Worm (Caenorhabditis elegans) whole organism, late embryonic: Measurements from ENCODE around the gene fbxc-20.

Source experiments
- C08G9.2 ChIP-seq: sonication (generic microtip); optimal IDR thresholded peaks from 2 replicates; lab custom pipeline; 2016; ENCODE audit warnings: mild to moderate bottlenecking, missing genetic modification characterization, moderate library complexity, missing compliant biosample characterization
- F13H6.1 ChIP-seq: sonication (generic microtip); optimal IDR thresholded peaks from 2 replicates; lab custom pipeline; 2016; ENCODE audit warnings: missing genetic modification characterization, missing compliant biosample characterization
- Y22D7AL.16 ChIP-seq: sonication (generic microtip); optimal IDR thresholded peaks from 2 replicates; lab custom pipeline; 2016; ENCODE audit warnings: missing genetic modification characterization, missing compliant biosample characterization
- ceh-19 ChIP-seq: fragments of 200-800 bp; sonication (Bioruptor generic); optimal IDR thresholded peaks from 2 replicates; lab custom pipeline; 2018; ENCODE audit warnings: mild to moderate bottlenecking, missing genetic modification characterization, missing compliant biosample characterization
- ceh-22 ChIP-seq: sonication (generic microtip); optimal IDR thresholded peaks from 2 replicates; lab custom pipeline; 2017; ENCODE audit warnings: missing biosample characterization, missing genetic modification characterization
- ceh-45 ChIP-seq: fragments of 200-800 bp; sonication (Bioruptor generic); IDR thresholded peaks from 2 replicates; pipeline ENCODE4 v1.3.6; 2022; ENCODE audit warnings: missing genetic modification reagents, missing genetic modification characterization, missing compliant biosample characterization
- ceh-48 ChIP-seq: sonication (generic microtip); optimal IDR thresholded peaks from 2 replicates; lab custom pipeline; 2016; ENCODE audit warnings: missing genetic modification characterization, inconsistent platforms, missing compliant biosample characterization
- ceh-9 ChIP-seq: sonication (generic microtip); optimal IDR thresholded peaks from 2 replicates; lab custom pipeline; 2016; ENCODE audit warnings: mild to moderate bottlenecking, missing genetic modification characterization, inconsistent platforms, missing compliant biosample characterization
- hlh-13 ChIP-seq: fragments of 200-800 bp; sonication (Bioruptor generic); optimal IDR thresholded peaks from 2 replicates; lab custom pipeline; 2018; ENCODE audit warnings: mild to moderate bottlenecking, missing genetic modification characterization, missing compliant biosample characterization
- hlh-6 ChIP-seq: sonication (generic microtip); optimal IDR thresholded peaks from 2 replicates; lab custom pipeline; 2016; ENCODE audit warnings: missing genotype, missing genetic modification characterization, missing compliant biosample characterization
- lim-6 ChIP-seq: sonication (generic microtip); optimal IDR thresholded peaks from 2 replicates; lab custom pipeline; 2016; ENCODE audit warnings: missing genetic modification characterization, missing compliant biosample characterization
- lin-11 ChIP-seq: fragments of 200-800 bp; sonication (Bioruptor generic); optimal IDR thresholded peaks from 2 replicates; lab custom pipeline; 2018; ENCODE audit warnings: mild to moderate bottlenecking, missing genetic modification characterization, missing compliant biosample characterization
- mec-3 ChIP-seq: sonication (generic microtip); optimal IDR thresholded peaks from 2 replicates; lab custom pipeline; 2016; ENCODE audit warnings: borderline replicate concordance, missing genetic modification characterization, missing compliant biosample characterization
- nhr-232 ChIP-seq: sonication (generic microtip); optimal IDR thresholded peaks from 2 replicates; lab custom pipeline; 2016; ENCODE audit warnings: missing genetic modification characterization, missing compliant biosample characterization
- npax-4 ChIP-seq: sonication (generic microtip); optimal IDR thresholded peaks from 2 replicates; lab custom pipeline; 2016; ENCODE audit warnings: missing genetic modification characterization, missing compliant biosample characterization
- odd-2 ChIP-seq: sonication (generic microtip); optimal IDR thresholded peaks from 2 replicates; lab custom pipeline; 2017; ENCODE audit warnings: antibody characterized with exemption, mild to moderate bottlenecking, missing genetic modification characterization, missing compliant biosample characterization
- ref-2 ChIP-seq: sonication (generic microtip); optimal IDR thresholded peaks from 2 replicates; lab custom pipeline; 2016; ENCODE audit warnings: missing genetic modification characterization, missing compliant biosample characterization
- sdc-2 ChIP-seq: sonication (generic microtip); optimal IDR thresholded peaks from 2 replicates; lab custom pipeline; 2016; ENCODE audit warnings: missing genotype, missing genetic modification characterization, missing compliant biosample characterization
- sox-2 ChIP-seq: fragments of 200-800 bp; sonication (Bioruptor generic); IDR thresholded peaks from 2 replicates; pipeline ENCODE4 v1.3.6; 2022; ENCODE audit warnings: missing genetic modification reagents, missing genetic modification characterization, missing compliant biosample characterization
- unc-55 ChIP-seq: sonication (generic microtip); optimal IDR thresholded peaks from 2 replicates; lab custom pipeline; 2017; ENCODE audit warnings: missing biosample characterization, missing genetic modification reagents, missing genetic modification characterization
- unc-86 ChIP-seq: sonication (generic microtip); optimal IDR thresholded peaks from 2 replicates; lab custom pipeline; 2016; ENCODE audit warnings: missing genetic modification characterization, missing compliant biosample characterization
- zip-5 ChIP-seq: sonication (generic microtip); optimal IDR thresholded peaks from 2 replicates; lab custom pipeline; 2016; ENCODE audit warnings: missing genetic modification characterization, missing compliant biosample characterization

Gene fbxc-20

DNA sequence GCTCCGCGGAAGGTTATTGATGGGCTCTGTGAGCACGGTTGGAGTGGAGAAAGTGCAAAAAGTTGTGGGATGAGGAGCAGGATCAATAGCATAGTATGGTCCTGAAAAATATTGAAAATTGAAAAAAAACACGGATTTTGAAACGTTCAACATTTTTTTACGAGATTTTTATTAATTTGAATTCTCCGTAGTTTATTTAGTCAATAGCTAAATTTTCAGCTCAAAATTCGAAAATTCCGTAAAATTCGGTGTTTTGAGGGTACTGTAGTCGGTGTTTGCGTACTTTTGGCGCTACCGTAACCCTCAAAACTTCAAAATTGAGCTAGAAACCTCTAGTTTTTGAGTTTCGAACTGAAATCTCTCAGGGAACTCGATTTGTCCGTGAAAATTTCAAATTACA, 39.9 kb downstream of the fbxc-20 start, which contains the start of gene pqn-42:
Gene pqn-42, minus strand, starts transcription at position 101 of the 400 bp plus-strand sequence.
- TF ChIP-seq unc-55 (GFP tag; lab: Kevin White, UChicago) (no peak), C08G9.2 (tag; lab: Kevin White, UChicago) (no peak), ceh-9 (no peak), nhr-232 (no peak), Y22D7AL.16 (tag; lab: Kevin White, UChicago) (no peak), sox-2 (GFP tag; lab: Robert Waterston, UW) (no peak), npax-4 (tag; lab: Kevin White, UChicago) (no peak), ceh-19 (GFP tag; lab: Kevin White, UChicago) (no peak), lin-11 (tag; lab: Kevin White, UChicago) (no peak), F13H6.1 (tag; lab: Kevin White, UChicago) (no peak), unc-86 (tag; lab: Kevin White, UChicago) (no peak), ceh-45 (no peak), ref-2 (no peak), odd-2 (no peak), lim-6 (tag; lab: Kevin White, UChicago) (no peak), zip-5 (tag; lab: Kevin White, UChicago) (no peak), hlh-6 (tag; lab: Kevin White, UChicago) (no peak), hlh-13 (GFP tag; lab: Kevin White, UChicago) (no peak)

DNA sequence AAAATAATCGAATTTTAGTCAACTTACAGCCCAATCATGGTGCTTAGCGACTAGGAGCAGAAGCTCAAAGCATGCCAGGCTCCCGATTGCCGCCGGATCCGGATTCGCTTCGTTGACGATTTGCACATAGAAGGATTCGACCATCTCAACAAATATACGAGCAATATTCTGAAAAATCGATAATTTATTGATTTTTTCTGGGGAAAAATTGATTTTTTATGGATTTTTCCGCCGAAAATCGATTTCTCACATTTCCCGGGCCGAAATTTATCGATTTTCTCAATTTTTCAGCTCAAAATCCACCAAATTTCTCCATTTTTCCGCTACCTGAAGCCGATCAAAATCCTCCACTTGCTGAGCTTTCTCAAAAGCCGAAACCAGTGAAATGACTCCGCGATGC, 49.9 kb downstream of the fbxc-20 start:
- TF ChIP-seq ceh-22 (tag; lab: Kevin White, UChicago) (no peak), sdc-2 (tag; lab: Kevin White, UChicago) (no peak), ceh-48 (tag; lab: Kevin White, UChicago) (peak; percentile 35), mec-3 (no peak)
